Worm (Caenorhabditis elegans) whole organism, L3 larva: ENCODE measurements around the gene nsy-4.

Source experiments
- aly-2 ChIP-seq: fragments of 150-350 bp; optimal IDR thresholded peaks from 2 replicates; lab custom pipeline; 2014; ENCODE audit warnings: missing biosample characterization, missing genetic modification characterization
- ceh-28 ChIP-seq: fragments of 150-350 bp; optimal IDR thresholded peaks from 2 replicates; lab custom pipeline; 2014; ENCODE audit warnings: missing biosample characterization, missing genetic modification reagents, missing genetic modification characterization
- ceh-82 ChIP-seq: fragments of 150-350 bp; optimal IDR thresholded peaks from 2 replicates; lab custom pipeline; 2014; ENCODE audit warnings: missing biosample characterization, missing genetic modification characterization
- daf-12 ChIP-seq: fragments of 150-350 bp; optimal IDR thresholded peaks from 2 replicates; lab custom pipeline; 2014; ENCODE audit warnings: missing biosample characterization, missing genetic modification reagents, missing genetic modification characterization
- egl-5 ChIP-seq: fragments of 150-350 bp; optimal IDR thresholded peaks from 2 replicates; lab custom pipeline; 2017; ENCODE audit warnings: missing biosample characterization, missing genetic modification reagents, missing genetic modification characterization, inconsistent platforms
- elt-1 ChIP-seq: fragments of 150-350 bp; optimal IDR thresholded peaks from 2 replicates; lab custom pipeline; 2014; ENCODE audit warnings: missing biosample characterization, missing genetic modification characterization
- elt-2 ChIP-seq: sonication (generic microtip); optimal IDR thresholded peaks from 2 replicates; lab custom pipeline; 2016; ENCODE audit warnings: missing genetic modification reagents, mild to moderate bottlenecking, missing genetic modification characterization, missing compliant biosample characterization
- eor-1 ChIP-seq, 2 experiments: fragments of 150-350 bp; optimal IDR thresholded peaks; 2 replicates each; lab custom pipeline; 2014 to 2018; ENCODE audit warnings: missing biosample characterization in 2 of 2, missing genetic modification characterization in 2 of 2
- fkh-10 ChIP-seq: sonication (generic microtip); optimal IDR thresholded peaks from 2 replicates; lab custom pipeline; 2017; ENCODE audit warnings: missing biosample characterization, missing genetic modification reagents, missing genetic modification characterization
- fos-1 ChIP-seq: fragments of 150-350 bp; optimal IDR thresholded peaks from 2 replicates; lab custom pipeline; 2014; ENCODE audit warnings: missing biosample characterization, missing genetic modification characterization
- hmg-11 ChIP-seq: sonication (generic microtip); optimal IDR thresholded peaks from 2 replicates; lab custom pipeline; 2016; ENCODE audit warnings: missing genetic modification characterization, missing compliant biosample characterization
- jun-1 ChIP-seq: fragments of 150-350 bp; optimal IDR thresholded peaks from 2 replicates; lab custom pipeline; 2014; ENCODE audit warnings: missing biosample characterization, missing genetic modification reagents, missing genetic modification characterization
- lin-15B ChIP-seq: fragments of 150-350 bp; optimal IDR thresholded peaks from 2 replicates; lab custom pipeline; 2014; ENCODE audit warnings: missing biosample characterization, missing genetic modification characterization
- lin-39 ChIP-seq: fragments of 150-350 bp; optimal IDR thresholded peaks from 2 replicates; lab custom pipeline; 2018; ENCODE audit warnings: missing biosample characterization, missing genetic modification reagents, missing genetic modification characterization
- lsy-12 ChIP-seq: sonication (generic microtip); optimal IDR thresholded peaks from 2 replicates; lab custom pipeline; 2016; ENCODE audit warnings: mild to moderate bottlenecking, missing genetic modification characterization, missing compliant biosample characterization
- mdl-1 ChIP-seq: fragments of 150-350 bp; optimal IDR thresholded peaks from 2 replicates; lab custom pipeline; 2014; ENCODE audit warnings: missing biosample characterization, missing genetic modification characterization
- mml-1 ChIP-seq: fragments of 150-350 bp; sonication (generic microtip); optimal IDR thresholded peaks from 3 replicates; lab custom pipeline; 2014; ENCODE audit warnings: missing biosample characterization, missing genetic modification characterization
- nfya-1 ChIP-seq: sonication (generic microtip); optimal IDR thresholded peaks from 2 replicates; lab custom pipeline; 2017; ENCODE audit warnings: missing genetic modification characterization, mild to moderate bottlenecking, missing compliant biosample characterization, antibody characterized with exemption, moderate library complexity; ENCODE audit not compliant: insufficient read depth
- nhr-11 ChIP-seq: fragments of 150-350 bp; optimal IDR thresholded peaks from 2 replicates; lab custom pipeline; 2014; ENCODE audit warnings: missing biosample characterization, missing genetic modification characterization
- nhr-12 ChIP-seq: fragments of 150-350 bp; optimal IDR thresholded peaks from 2 replicates; lab custom pipeline; 2014; ENCODE audit warnings: missing biosample characterization, missing genetic modification characterization
- nhr-237 ChIP-seq: fragments of 150-350 bp; optimal IDR thresholded peaks from 2 replicates; lab custom pipeline; 2014; ENCODE audit warnings: missing biosample characterization, missing genetic modification characterization
- nhr-25 ChIP-seq: sonication (generic microtip); optimal IDR thresholded peaks from 2 replicates; lab custom pipeline; 2017; ENCODE audit warnings: missing biosample characterization, missing genetic modification characterization
- nhr-28 ChIP-seq: fragments of 150-350 bp; optimal IDR thresholded peaks from 2 replicates; lab custom pipeline; 2014; ENCODE audit warnings: missing biosample characterization, missing genetic modification characterization
- nhr-43 ChIP-seq: sonication (generic microtip); optimal IDR thresholded peaks from 2 replicates; lab custom pipeline; 2016; ENCODE audit warnings: mild to moderate bottlenecking, missing genetic modification characterization, missing compliant biosample characterization; ENCODE audit not compliant: poor library complexity, severe bottlenecking
- nhr-67 ChIP-seq: fragments of 150-350 bp; optimal IDR thresholded peaks from 2 replicates; lab custom pipeline; 2014; ENCODE audit warnings: missing biosample characterization, missing genetic modification characterization
- nhr-76 ChIP-seq: fragments of 150-350 bp; sonication (generic microtip); optimal IDR thresholded peaks from 5 replicates; lab custom pipeline; 2014; ENCODE audit warnings: missing biosample characterization, missing genetic modification characterization
- nhr-77 ChIP-seq: fragments of 150-350 bp; optimal IDR thresholded peaks from 2 replicates; lab custom pipeline; 2014; ENCODE audit warnings: missing biosample characterization, missing genetic modification characterization
- pha-4 ChIP-seq: fragments of 150-350 bp; optimal IDR thresholded peaks from 2 replicates; lab custom pipeline; 2014; ENCODE audit warnings: missing biosample characterization, missing genetic modification reagents, missing genetic modification characterization
- pqm-1 ChIP-seq: fragments of 150-350 bp; optimal IDR thresholded peaks from 2 replicates; lab custom pipeline; 2017; ENCODE audit warnings: missing biosample characterization, missing genetic modification characterization, inconsistent platforms
- sea-2 ChIP-seq: fragments of 150-350 bp; sonication (generic microtip); optimal IDR thresholded peaks from 4 replicates; lab custom pipeline; 2014; ENCODE audit warnings: missing biosample characterization, missing genetic modification reagents, missing genetic modification characterization
- skn-1 ChIP-seq: fragments of 150-350 bp; optimal IDR thresholded peaks from 2 replicates; lab custom pipeline; 2014; ENCODE audit warnings: missing biosample characterization, missing genetic modification characterization
- snpc-4 ChIP-seq: fragments of 150-350 bp; optimal IDR thresholded peaks from 2 replicates; lab custom pipeline; 2014; ENCODE audit warnings: missing biosample characterization, missing genetic modification characterization
- tbx-2 ChIP-seq: sonication (generic microtip); optimal IDR thresholded peaks from 2 replicates; lab custom pipeline; 2016; ENCODE audit warnings: mild to moderate bottlenecking, missing genetic modification characterization, missing compliant biosample characterization
- unc-62 ChIP-seq: fragments of 150-350 bp; sonication (generic microtip); optimal IDR thresholded peaks from 4 replicates; lab custom pipeline; 2014; ENCODE audit warnings: missing biosample characterization, missing genetic modification reagents, missing genetic modification characterization
- zag-1 ChIP-seq: fragments of 150-350 bp; optimal IDR thresholded peaks from 2 replicates; lab custom pipeline; 2014; ENCODE audit warnings: missing biosample characterization, missing genetic modification characterization
- ztf-11 ChIP-seq: fragments of 150-350 bp; optimal IDR thresholded peaks from 2 replicates; lab custom pipeline; 2014; ENCODE audit warnings: missing biosample characterization, missing genetic modification characterization
- ztf-4 ChIP-seq: fragments of 150-350 bp; optimal IDR thresholded peaks from 2 replicates; lab custom pipeline; 2014; ENCODE audit warnings: missing biosample characterization, missing genetic modification characterization

nsy-4 gene

ce11 chrIV:2296639-2297038 is 26.4 kb upstream of the nsy-4 start:
- TF ChIP-seq lin-39 (tag; lab: Kevin White, UChicago) (no peak), eor-1 (tag; optimal IDR thresholded peaks at IDR 0.05; lab: Kevin White, UChicago) (no peak), pha-4 (tag; lab: Kevin White, UChicago) (no peak), snpc-4 (tag; lab: Kevin White, UChicago) (no peak), lsy-12 (tag; lab: Kevin White, UChicago) (no peak), nhr-25 (tag; lab: Kevin White, UChicago) (no peak), aly-2 (tag; lab: Kevin White, UChicago) (no peak), tbx-2 (no peak), pqm-1 (tag; lab: Kevin White, UChicago) (no peak), nfya-1 (tag; lab: Kevin White, UChicago) (no peak)

ce11 chrIV:2298388-2298787 is 24.7 kb upstream of the nsy-4 start:
- TF ChIP-seq pha-4 (tag; lab: Kevin White, UChicago) (no peak), nhr-76 (tag; lab: Kevin White, UChicago) (no peak), lin-39 (tag; lab: Kevin White, UChicago) (no peak), aly-2 (tag; lab: Kevin White, UChicago) (no peak), daf-12 (tag; lab: Kevin White, UChicago) (no peak), pqm-1 (tag; lab: Kevin White, UChicago) (no peak), mdl-1 (tag; lab: Kevin White, UChicago) (no peak), ceh-82 (tag; lab: Kevin White, UChicago) (no peak), nhr-11 (tag; lab: Kevin White, UChicago) (no peak), jun-1 (tag; lab: Kevin White, UChicago) (no peak), unc-62 (GFP tag; lab: Kevin White, UChicago) (no peak), lin-15B (tag; lab: Kevin White, UChicago) (no peak), eor-1 (tag; optimal IDR thresholded peaks at IDR 0.05; lab: Kevin White, UChicago) (no peak), nhr-28 (tag; lab: Kevin White, UChicago) (no peak), ztf-11 (no peak), nhr-12 (tag; lab: Kevin White, UChicago) (no peak), hmg-11 (tag; lab: Kevin White, UChicago) (no peak), elt-1 (tag; lab: Kevin White, UChicago) (no peak), snpc-4 (tag; lab: Kevin White, UChicago) (no peak), ceh-28 (tag; lab: Kevin White, UChicago) (no peak)

DNA sequence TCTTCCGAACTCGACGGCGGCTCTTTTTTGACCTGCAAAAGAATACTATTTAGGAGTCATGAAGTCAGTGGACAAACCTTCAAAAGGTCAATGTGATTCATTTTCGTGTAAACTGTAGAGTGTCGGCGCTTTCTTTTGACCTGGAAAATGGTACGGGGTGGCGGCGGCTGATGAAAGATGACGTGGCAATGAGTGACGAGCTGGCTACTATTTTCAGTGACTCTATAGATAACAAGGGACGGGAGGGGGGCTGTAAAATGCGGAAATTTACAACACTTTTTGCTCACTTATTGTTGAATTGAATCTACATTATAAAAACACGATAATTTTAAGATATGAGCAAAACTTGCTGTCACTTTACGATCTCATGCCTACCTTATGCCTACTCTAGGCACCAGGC is 22.9 kb upstream of the nsy-4 start, which contains the start of gene lin-1:
Gene lin-1 (minus strand): TSS at position 101 of the 400 bp plus-strand sequence.
- TF ChIP-seq nhr-67 (tag; lab: Kevin White, UChicago) (no peak), elt-2 (tag; lab: Kevin White, UChicago) (no peak), elt-1 (tag; lab: Kevin White, UChicago) (no peak), ztf-4 (tag; lab: Kevin White, UChicago) (no peak), nhr-76 (tag; lab: Kevin White, UChicago) (no peak), daf-12 (tag; lab: Kevin White, UChicago) (no peak), zag-1 (tag; lab: Kevin White, UChicago) (no peak), sea-2 (GFP tag; lab: Kevin White, UChicago) (no peak), pha-4 (tag; lab: Kevin White, UChicago) (no peak), tbx-2 (no peak), nhr-11 (tag; lab: Kevin White, UChicago) (no peak), skn-1 (tag; lab: Kevin White, UChicago) (no peak), ceh-28 (tag; lab: Kevin White, UChicago) (no peak), lin-39 (tag; lab: Kevin White, UChicago) (no peak), jun-1 (tag; lab: Kevin White, UChicago) (no peak), nhr-43 (tag; lab: Kevin White, UChicago) (no peak), mml-1 (tag; lab: Kevin White, UChicago) (no peak)
- TF ChIP-seq, all 47 proteins: peak for 0

ce11 chrIV:2306447-2306846 is 16.6 kb upstream of the nsy-4 start, which contains the start of gene mksr-2:
mksr-2 (minus strand) TSS chrIV:2306547.
- TF ChIP-seq elt-1 (tag; lab: Kevin White, UChicago) (no peak), ceh-82 (tag; lab: Kevin White, UChicago) (no peak), unc-62 (GFP tag; lab: Kevin White, UChicago) (no peak), tbx-2 (no peak), fkh-10 (GFP tag; lab: Kevin White, UChicago) (no peak), nhr-237 (tag; lab: Kevin White, UChicago) (no peak), nfya-1 (tag; lab: Kevin White, UChicago) (no peak), nhr-43 (tag; lab: Kevin White, UChicago) (no peak), nhr-77 (tag; lab: Kevin White, UChicago) (no peak), pha-4 (tag; lab: Kevin White, UChicago) (no peak), elt-2 (tag; lab: Kevin White, UChicago) (no peak), fos-1 (tag; lab: Kevin White, UChicago) (no peak), aly-2 (tag; lab: Kevin White, UChicago) (no peak), egl-5 (tag; lab: Kevin White, UChicago) (no peak)
